Worm (Caenorhabditis elegans): ENCODE results near the gene smz-1.

The smz-1 gene

DNA sequence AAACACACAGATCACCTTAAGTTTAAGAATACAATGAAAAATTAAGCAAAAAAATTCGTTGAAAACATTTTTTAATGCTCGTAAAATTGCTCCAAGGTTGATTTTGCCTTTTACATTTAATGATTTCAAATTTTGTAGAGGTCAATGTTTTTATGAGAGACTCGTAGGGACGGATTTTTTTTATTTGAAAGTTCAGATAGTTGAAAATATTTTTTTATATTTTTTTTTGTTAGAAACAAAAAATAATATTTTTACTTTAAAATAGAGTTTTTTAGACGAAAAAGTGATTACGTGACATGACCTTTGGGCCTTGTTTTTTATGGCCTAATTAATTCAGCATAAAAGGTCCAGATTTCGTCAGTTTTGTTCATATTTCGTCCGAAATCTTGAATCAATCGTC, at the start of gene smz-1:
TSS of gene smz-1 (plus strand) at position 301 of the 400 bp plus-strand sequence.
- TF ChIP-seq tab-1 (GFP tag; IDR thresholded peaks at IDR 0.05) (no peak), ztf-23 (GFP tag; IDR thresholded peaks at IDR 0.05) (no peak)

- TF ChIP-seq klf-2 (GFP tag; conservative IDR thresholded peaks at IDR 0.05) (no peak), tab-1 (GFP tag; IDR thresholded peaks at IDR 0.05) (no peak), ztf-29 (GFP tag; IDR thresholded peaks at IDR 0.05) (no peak), T22C8.4 (GFP tag; IDR thresholded peaks at IDR 0.05) (no peak), ref-1 (GFP tag; conservative IDR thresholded peaks at IDR 0.05) (no peak), flt-1 (GFP tag; IDR thresholded peaks at IDR 0.05) (no peak), ztf-23 (GFP tag; IDR thresholded peaks at IDR 0.05) (no peak), med-1 (GFP tag; optimal IDR thresholded peaks at IDR 0.05; ENCODE audit: insufficient read depth) (no peak), cog-1 (tag; optimal IDR thresholded peaks at IDR 0.05) (no peak)
Measured at ce11 chrIV:12408625-12409024, 46.2 kb upstream of the smz-1 start, which contains the start of gene dsb-1. TSS of gene dsb-1 (plus strand) at chrIV:12408925.

ce11 chrIV:12410167-12410566, 44.7 kb upstream of the smz-1 start, which contains the start of gene acl-13:
TSS of gene acl-13 (plus strand) at chrIV:12410467.
- no peak for TF ChIP-seq klf-2 (GFP tag; conservative IDR thresholded peaks at IDR 0.05)
- TF ChIP-seq cog-1 (tag; optimal IDR thresholded peaks at IDR 0.05) = no peak
- no peak for TF ChIP-seq tab-1 (GFP tag; IDR thresholded peaks at IDR 0.05)
- TF ChIP-seq ztf-23 (GFP tag; IDR thresholded peaks at IDR 0.05) = no peak
- no peak for TF ChIP-seq T22C8.4 (GFP tag; IDR thresholded peaks at IDR 0.05)
- no peak for TF ChIP-seq flt-1 (GFP tag; IDR thresholded peaks at IDR 0.05)
- no peak for TF ChIP-seq ztf-29 (GFP tag; IDR thresholded peaks at IDR 0.05)
- no peak for TF ChIP-seq med-1 (GFP tag; optimal IDR thresholded peaks at IDR 0.05; ENCODE audit: insufficient read depth)
- no peak for TF ChIP-seq ref-1 (GFP tag; conservative IDR thresholded peaks at IDR 0.05)

- no peak for TF ChIP-seq flt-1 (GFP tag; IDR thresholded peaks at IDR 0.05)
- TF ChIP-seq tab-1 (GFP tag; IDR thresholded peaks at IDR 0.05) = no peak
- no peak for TF ChIP-seq ztf-23 (GFP tag; IDR thresholded peaks at IDR 0.05)
- TF ChIP-seq ref-1 (GFP tag; conservative IDR thresholded peaks at IDR 0.05) = no peak
- no peak for TF ChIP-seq cog-1 (tag; optimal IDR thresholded peaks at IDR 0.05)
- TF ChIP-seq T22C8.4 (GFP tag; IDR thresholded peaks at IDR 0.05) = no peak
- no peak for TF ChIP-seq klf-2 (GFP tag; conservative IDR thresholded peaks at IDR 0.05)
- no peak for TF ChIP-seq ztf-29 (GFP tag; IDR thresholded peaks at IDR 0.05)
- no peak for TF ChIP-seq med-1 (GFP tag; optimal IDR thresholded peaks at IDR 0.05; ENCODE audit: insufficient read depth)
Measured at ce11 chrIV:12414601-12415000, 40.2 kb upstream of the smz-1 start.

DNA sequence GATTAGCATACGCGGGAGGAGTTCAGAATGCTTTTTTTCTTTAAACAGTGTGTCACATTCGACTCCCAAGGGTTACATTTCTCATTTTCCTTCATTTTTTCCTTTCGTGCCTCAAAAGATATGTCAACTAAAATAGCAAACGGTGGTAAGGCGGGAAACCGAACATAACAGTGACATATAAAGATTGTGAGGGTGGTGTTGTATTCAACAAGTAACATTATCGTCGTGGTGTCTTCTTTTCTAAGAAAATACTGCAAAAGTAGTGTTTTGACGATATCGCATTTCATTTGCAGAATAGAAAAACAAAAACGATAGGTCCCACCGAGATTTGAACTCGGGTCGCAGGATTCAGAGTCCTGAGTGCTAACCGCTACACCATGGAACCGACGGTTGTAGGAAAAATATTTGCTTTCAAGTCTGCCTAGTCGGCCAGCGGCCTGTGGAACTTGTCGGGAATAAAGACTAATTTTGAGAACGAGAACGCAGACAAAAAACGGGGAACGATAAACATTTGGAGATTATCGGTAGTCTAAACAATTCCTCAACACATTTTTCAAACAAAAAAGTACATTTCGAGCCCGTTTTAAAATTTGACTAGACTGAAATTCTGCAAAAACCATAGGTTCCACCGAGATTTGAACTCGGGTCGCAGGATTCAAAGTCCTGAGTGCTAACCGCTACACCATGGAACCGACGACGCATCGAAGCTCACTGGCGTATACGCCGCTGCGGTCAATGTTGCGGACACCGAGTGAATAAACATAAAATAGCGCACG, 38.0 kb upstream of the smz-1 start:
- TF ChIP-seq flt-1 (GFP tag; IDR thresholded peaks at IDR 0.05) = peak; percentile 66
- TF ChIP-seq med-1 (GFP tag; optimal IDR thresholded peaks at IDR 0.05; ENCODE audit: insufficient read depth) = peak; percentile 23
- TF ChIP-seq ztf-23 (GFP tag; IDR thresholded peaks at IDR 0.05) = 0 out of 2 replicates have a peak, but pooled peaks have one; percentile 38
- TF ChIP-seq klf-2 (GFP tag; conservative IDR thresholded peaks at IDR 0.05) = no peak
- TF ChIP-seq T22C8.4 (GFP tag; IDR thresholded peaks at IDR 0.05) = peak; percentile 53; the same call in 1 of the 2 replicates
- TF ChIP-seq ref-1 (GFP tag; conservative IDR thresholded peaks at IDR 0.05) = 0 out of 2 replicates have a peak, but pooled peaks have one; percentile 5
- TF ChIP-seq ztf-29 (GFP tag; IDR thresholded peaks at IDR 0.05) = no peak
- TF ChIP-seq tab-1 (GFP tag; IDR thresholded peaks at IDR 0.05) = peak; percentile 52; the same call in 1 of the 2 replicates

DNA sequence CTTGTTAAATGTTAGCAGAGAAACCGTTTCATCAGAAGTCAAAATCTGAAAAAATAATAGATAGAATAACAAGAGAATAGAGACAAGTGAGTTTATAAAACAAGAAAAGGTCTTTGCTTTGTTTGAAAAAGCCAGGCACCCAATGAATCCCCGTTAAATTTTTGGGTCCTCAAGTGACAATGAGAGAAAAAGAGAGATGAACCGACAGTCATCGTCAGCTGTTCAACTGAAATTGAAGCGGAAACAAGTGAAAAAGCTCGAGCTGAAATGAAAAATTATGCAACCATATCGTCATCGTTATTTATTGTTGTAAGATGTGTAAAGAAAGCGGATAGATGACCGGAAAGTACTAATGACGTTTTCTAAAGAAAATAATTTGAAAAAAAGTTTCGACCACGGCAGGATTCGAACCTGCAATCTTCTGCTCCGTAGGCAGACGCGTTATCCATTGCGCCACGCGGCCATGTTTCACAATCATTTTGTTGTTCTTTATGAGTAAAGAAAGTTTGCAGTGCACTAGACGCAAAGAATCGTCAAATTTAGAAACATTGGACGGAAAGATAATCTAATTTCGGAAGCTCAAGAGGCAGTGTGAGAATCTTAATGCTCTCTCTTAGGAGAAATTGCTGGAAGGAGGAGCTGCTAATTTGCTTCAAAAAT, 37.2 kb upstream of the smz-1 start, which contains the start of gene F08G5.3:
TSS of gene F08G5.3 (minus strand) at position 51 of the 660 bp plus-strand sequence.
- TF ChIP-seq ztf-23 (GFP tag; IDR thresholded peaks at IDR 0.05) (no peak), tab-1 (GFP tag; IDR thresholded peaks at IDR 0.05) (peak; percentile 76; the same call in 1 of the 2 replicates), med-1 (GFP tag; optimal IDR thresholded peaks at IDR 0.05; ENCODE audit: insufficient read depth) (no peak), ref-1 (GFP tag; conservative IDR thresholded peaks at IDR 0.05) (no peak), cog-1 (tag; optimal IDR thresholded peaks at IDR 0.05) (no peak), flt-1 (GFP tag; IDR thresholded peaks at IDR 0.05) (peak; percentile 70)

- TF ChIP-seq ztf-29 (GFP tag; IDR thresholded peaks at IDR 0.05) (no peak), T22C8.4 (GFP tag; IDR thresholded peaks at IDR 0.05) (no peak), ref-1 (GFP tag; conservative IDR thresholded peaks at IDR 0.05) (no peak), ztf-23 (GFP tag; IDR thresholded peaks at IDR 0.05) (no peak), flt-1 (GFP tag; IDR thresholded peaks at IDR 0.05) (no peak), klf-2 (GFP tag; conservative IDR thresholded peaks at IDR 0.05) (no peak)
Measured at ce11 chrIV:12419291-12419690, 35.6 kb upstream of the smz-1 start.

DNA sequence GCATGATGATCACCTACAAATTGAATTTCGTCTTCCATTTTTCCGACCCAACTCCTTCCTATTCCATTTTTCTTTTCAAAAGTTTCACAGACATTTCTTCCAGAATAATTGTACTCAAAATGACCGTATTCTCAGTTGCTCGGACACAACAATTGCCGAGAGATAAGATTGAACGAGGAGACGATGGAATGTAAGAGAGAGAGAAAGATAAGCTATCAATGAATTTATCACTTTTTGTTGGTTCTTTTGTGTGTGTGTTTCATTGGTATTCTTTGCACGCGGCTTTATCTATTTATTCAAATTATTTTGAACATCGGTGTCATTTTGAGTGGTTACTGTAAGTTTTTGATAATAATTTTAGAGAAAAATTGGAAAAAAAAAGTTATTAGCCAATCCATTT, 34.4 kb upstream of the smz-1 start, which contains the start of gene ugt-65:
TSS of gene ugt-65 (plus strand) at position 229 of the 400 bp plus-strand sequence.
- TF ChIP-seq tab-1 (GFP tag; IDR thresholded peaks at IDR 0.05) = no peak

ce11 chrIV:12425595-12425994, 29.3 kb upstream of the smz-1 start:
- TF ChIP-seq tab-1 (GFP tag; IDR thresholded peaks at IDR 0.05) = no peak
- no peak for TF ChIP-seq flt-1 (GFP tag; IDR thresholded peaks at IDR 0.05)
- no peak for TF ChIP-seq klf-2 (GFP tag; conservative IDR thresholded peaks at IDR 0.05)
- no peak for TF ChIP-seq T22C8.4 (GFP tag; IDR thresholded peaks at IDR 0.05)
- no peak for TF ChIP-seq cog-1 (tag; optimal IDR thresholded peaks at IDR 0.05)
- no peak for TF ChIP-seq ref-1 (GFP tag; conservative IDR thresholded peaks at IDR 0.05)
- no peak for TF ChIP-seq ztf-23 (GFP tag; IDR thresholded peaks at IDR 0.05)
- TF ChIP-seq ztf-29 (GFP tag; IDR thresholded peaks at IDR 0.05) = no peak
- TF ChIP-seq med-1 (GFP tag; optimal IDR thresholded peaks at IDR 0.05; ENCODE audit: insufficient read depth) = no peak

Data from whole organism, midembryonic.